Worm (Caenorhabditis elegans) whole organism, L3 larva: ENCODE results near the gene zip-2.

Experiments
- R02D3.7 ChIP-seq: fragments of 150-350 bp; optimal IDR thresholded peaks from 2 replicates; lab custom pipeline; 2014; ENCODE audit warnings: missing biosample characterization, missing genetic modification characterization
- ZK546.5 ChIP-seq: sonication (generic microtip); optimal IDR thresholded peaks from 2 replicates; lab custom pipeline; 2017; ENCODE audit warnings: missing biosample characterization, missing genetic modification characterization
- aly-2 ChIP-seq: fragments of 150-350 bp; optimal IDR thresholded peaks from 2 replicates; lab custom pipeline; 2014; ENCODE audit warnings: missing biosample characterization, missing genetic modification characterization
- ceh-16 ChIP-seq: sonication (generic microtip); optimal IDR thresholded peaks from 2 replicates; lab custom pipeline; 2017; ENCODE audit warnings: missing biosample characterization, missing genetic modification characterization
- ceh-82 ChIP-seq: fragments of 150-350 bp; optimal IDR thresholded peaks from 2 replicates; lab custom pipeline; 2014; ENCODE audit warnings: missing biosample characterization, missing genetic modification characterization
- ceh-9 ChIP-seq: sonication (generic microtip); optimal IDR thresholded peaks from 2 replicates; lab custom pipeline; 2018; ENCODE audit warnings: missing biosample characterization, missing genetic modification characterization
- daf-12 ChIP-seq: fragments of 150-350 bp; optimal IDR thresholded peaks from 2 replicates; lab custom pipeline; 2014; ENCODE audit warnings: missing biosample characterization, missing genetic modification reagents, missing genetic modification characterization
- egl-27 ChIP-seq: sonication (generic microtip); optimal IDR thresholded peaks from 4 replicates; lab custom pipeline; 2017; ENCODE audit warnings: missing biosample characterization, missing genetic modification reagents, missing genetic modification characterization
- egl-5 ChIP-seq: fragments of 150-350 bp; optimal IDR thresholded peaks from 2 replicates; lab custom pipeline; 2017; ENCODE audit warnings: missing biosample characterization, missing genetic modification reagents, missing genetic modification characterization, inconsistent platforms
- elt-1 ChIP-seq: fragments of 150-350 bp; optimal IDR thresholded peaks from 2 replicates; lab custom pipeline; 2014; ENCODE audit warnings: missing biosample characterization, missing genetic modification characterization
- elt-2 ChIP-seq: sonication (generic microtip); optimal IDR thresholded peaks from 2 replicates; lab custom pipeline; 2016; ENCODE audit warnings: missing genetic modification reagents, mild to moderate bottlenecking, missing genetic modification characterization, missing compliant biosample characterization
- elt-3 ChIP-seq, 3 experiments: fragments of 150-350 bp in 1 of 3; sonication (generic microtip) in 2 of 3; optimal IDR thresholded peaks; 2 replicates in 2 of 3; 4 replicates in 1 of 3; lab custom pipeline; 2014 to 2017; ENCODE audit warnings: missing biosample characterization in 3 of 3, missing genetic modification characterization in 3 of 3
- eor-1 ChIP-seq, 2 experiments: fragments of 150-350 bp; optimal IDR thresholded peaks; 2 replicates each; lab custom pipeline; 2014 to 2018; ENCODE audit warnings: missing biosample characterization in 2 of 2, missing genetic modification characterization in 2 of 2
- fkh-10 ChIP-seq: sonication (generic microtip); optimal IDR thresholded peaks from 2 replicates; lab custom pipeline; 2017; ENCODE audit warnings: missing biosample characterization, missing genetic modification reagents, missing genetic modification characterization
- fos-1 ChIP-seq: fragments of 150-350 bp; optimal IDR thresholded peaks from 2 replicates; lab custom pipeline; 2014; ENCODE audit warnings: missing biosample characterization, missing genetic modification characterization
- hmg-11 ChIP-seq: sonication (generic microtip); optimal IDR thresholded peaks from 2 replicates; lab custom pipeline; 2016; ENCODE audit warnings: missing genetic modification characterization, missing compliant biosample characterization
- lin-39 ChIP-seq: fragments of 150-350 bp; optimal IDR thresholded peaks from 2 replicates; lab custom pipeline; 2018; ENCODE audit warnings: missing biosample characterization, missing genetic modification reagents, missing genetic modification characterization
- lsy-12 ChIP-seq: sonication (generic microtip); optimal IDR thresholded peaks from 2 replicates; lab custom pipeline; 2016; ENCODE audit warnings: mild to moderate bottlenecking, missing genetic modification characterization, missing compliant biosample characterization
- mdl-1 ChIP-seq: fragments of 150-350 bp; optimal IDR thresholded peaks from 2 replicates; lab custom pipeline; 2014; ENCODE audit warnings: missing biosample characterization, missing genetic modification characterization
- nfya-1 ChIP-seq: sonication (generic microtip); optimal IDR thresholded peaks from 2 replicates; lab custom pipeline; 2017; ENCODE audit warnings: missing genetic modification characterization, mild to moderate bottlenecking, missing compliant biosample characterization, antibody characterized with exemption, moderate library complexity; ENCODE audit not compliant: insufficient read depth
- nhr-11 ChIP-seq: fragments of 150-350 bp; optimal IDR thresholded peaks from 2 replicates; lab custom pipeline; 2014; ENCODE audit warnings: missing biosample characterization, missing genetic modification characterization
- nhr-12 ChIP-seq: fragments of 150-350 bp; optimal IDR thresholded peaks from 2 replicates; lab custom pipeline; 2014; ENCODE audit warnings: missing biosample characterization, missing genetic modification characterization
- nhr-237 ChIP-seq: fragments of 150-350 bp; optimal IDR thresholded peaks from 2 replicates; lab custom pipeline; 2014; ENCODE audit warnings: missing biosample characterization, missing genetic modification characterization
- nhr-25 ChIP-seq: sonication (generic microtip); optimal IDR thresholded peaks from 2 replicates; lab custom pipeline; 2017; ENCODE audit warnings: missing biosample characterization, missing genetic modification characterization
- nhr-28 ChIP-seq: fragments of 150-350 bp; optimal IDR thresholded peaks from 2 replicates; lab custom pipeline; 2014; ENCODE audit warnings: missing biosample characterization, missing genetic modification characterization
- nhr-43 ChIP-seq: sonication (generic microtip); optimal IDR thresholded peaks from 2 replicates; lab custom pipeline; 2016; ENCODE audit warnings: mild to moderate bottlenecking, missing genetic modification characterization, missing compliant biosample characterization; ENCODE audit not compliant: poor library complexity, severe bottlenecking
- nhr-77 ChIP-seq: fragments of 150-350 bp; optimal IDR thresholded peaks from 2 replicates; lab custom pipeline; 2014; ENCODE audit warnings: missing biosample characterization, missing genetic modification characterization
- pha-4 ChIP-seq: fragments of 150-350 bp; optimal IDR thresholded peaks from 2 replicates; lab custom pipeline; 2014; ENCODE audit warnings: missing biosample characterization, missing genetic modification reagents, missing genetic modification characterization
- sea-2 ChIP-seq: fragments of 150-350 bp; sonication (generic microtip); optimal IDR thresholded peaks from 4 replicates; lab custom pipeline; 2014; ENCODE audit warnings: missing biosample characterization, missing genetic modification reagents, missing genetic modification characterization
- skn-1 ChIP-seq: fragments of 150-350 bp; optimal IDR thresholded peaks from 2 replicates; lab custom pipeline; 2014; ENCODE audit warnings: missing biosample characterization, missing genetic modification characterization
- zag-1 ChIP-seq: fragments of 150-350 bp; optimal IDR thresholded peaks from 2 replicates; lab custom pipeline; 2014; ENCODE audit warnings: missing biosample characterization, missing genetic modification characterization
- ztf-11 ChIP-seq: fragments of 150-350 bp; optimal IDR thresholded peaks from 2 replicates; lab custom pipeline; 2014; ENCODE audit warnings: missing biosample characterization, missing genetic modification characterization
- ztf-4 ChIP-seq: fragments of 150-350 bp; optimal IDR thresholded peaks from 2 replicates; lab custom pipeline; 2014; ENCODE audit warnings: missing biosample characterization, missing genetic modification characterization

Gene zip-2

ce11 chrIII:861819-862356, 29.1 kb downstream of the zip-2 start, which contains the start of gene arx-4:
arx-4 (plus strand) TSS chrIII:862306.
- TF ChIP-seq ZK546.5 (no peak), hmg-11 (peak; percentile 10), pha-4 (tag; lab: Kevin White, UChicago) (peak; percentile 88)

ce11 chrIII:868866-869265, 36.1 kb downstream of the zip-2 start:
- no peak for TF ChIP-seq nhr-11 (tag; lab: Kevin White, UChicago)
- no peak for TF ChIP-seq mdl-1 (tag; lab: Kevin White, UChicago)
- TF ChIP-seq R02D3.7 (tag; lab: Kevin White, UChicago) = no peak

DNA sequence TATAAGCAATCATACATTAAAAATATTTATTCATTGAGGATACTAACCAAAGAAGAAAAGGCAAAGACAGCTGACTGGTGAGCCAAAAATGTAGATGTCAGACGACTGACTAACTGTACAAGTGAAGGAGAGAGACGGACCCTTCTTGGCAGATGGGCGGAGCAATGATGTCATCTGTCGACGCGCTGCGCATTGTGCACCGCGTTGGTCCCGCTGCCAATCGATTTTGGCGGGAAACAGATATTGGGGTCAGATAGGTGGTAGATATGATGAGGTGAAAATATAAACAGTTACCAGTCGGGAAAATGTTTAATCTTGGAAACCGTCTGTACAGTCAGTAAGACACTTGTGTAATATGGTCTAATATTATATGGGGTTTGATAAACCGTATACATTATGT, 37.1 kb downstream of the zip-2 start, which contains the start of gene T24C4.2:
Gene T24C4.2, minus strand, starts transcription at position 101 of the 400 bp plus-strand sequence.
- TF ChIP-seq elt-1 (tag; lab: Kevin White, UChicago) (no peak), lin-39 (tag; lab: Kevin White, UChicago) (no peak), elt-3 (tag; optimal IDR thresholded peaks at IDR 0.05; lab: Kevin White, UChicago) (no peak), pha-4 (tag; lab: Kevin White, UChicago) (no peak), eor-1 (tag; optimal IDR thresholded peaks at IDR 0.05; lab: Kevin White, UChicago) (no peak), daf-12 (tag; lab: Kevin White, UChicago) (no peak), nhr-237 (no peak), elt-2 (no peak), nfya-1 (no peak), sea-2 (GFP tag; lab: Kevin White, UChicago) (no peak), zag-1 (tag; lab: Kevin White, UChicago) (no peak), egl-27 (tag; lab: Kevin White, UChicago) (no peak), ztf-4 (tag; lab: Kevin White, UChicago) (no peak)

DNA sequence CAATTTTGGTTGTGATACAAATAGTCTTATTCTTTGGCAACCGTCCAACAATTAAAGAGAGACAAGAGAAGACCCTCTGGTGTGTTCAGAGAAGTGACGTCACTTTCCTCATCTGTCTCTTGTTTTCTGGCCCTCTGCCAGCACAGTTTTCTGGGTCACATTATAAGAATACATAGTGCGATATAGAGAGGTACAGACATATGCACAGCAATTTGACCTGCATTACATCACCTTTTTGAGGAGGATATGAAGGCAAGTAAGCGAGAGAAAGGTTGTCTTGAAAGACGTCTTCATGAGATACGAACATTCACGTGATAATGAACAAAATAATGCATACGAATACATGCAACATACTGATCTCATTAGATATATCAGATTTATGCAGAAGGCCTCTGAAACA, 37.8 kb downstream of the zip-2 start:
- TF ChIP-seq sea-2 (GFP tag; lab: Kevin White, UChicago) (no peak), elt-2 (no peak), ceh-16 (tag; lab: Kevin White, UChicago) (no peak), fkh-10 (GFP tag; lab: Kevin White, UChicago) (no peak), nhr-43 (tag; lab: Kevin White, UChicago) (no peak), nhr-12 (no peak), nhr-28 (tag; lab: Kevin White, UChicago) (no peak), nhr-25 (no peak), elt-3 (tag; optimal IDR thresholded peaks at IDR 0.05; lab: Kevin White, UChicago) (no peak), ztf-4 (tag; lab: Kevin White, UChicago) (no peak), ceh-9 (tag; lab: Kevin White, UChicago) (no peak), ztf-11 (no peak), egl-27 (tag; lab: Kevin White, UChicago) (no peak), lin-39 (tag; lab: Kevin White, UChicago) (no peak), fos-1 (tag; lab: Kevin White, UChicago) (no peak), mdl-1 (tag; lab: Kevin White, UChicago) (no peak), pha-4 (tag; lab: Kevin White, UChicago) (no peak), hmg-11 (no peak), egl-5 (tag; lab: Kevin White, UChicago) (no peak), aly-2 (tag; lab: Kevin White, UChicago) (no peak)
- TF ChIP-seq, all 47 proteins: peak for 0

ce11 chrIII:872373-872772, 39.6 kb downstream of the zip-2 start, which contains the start of the genes T24C4.3 and clc-20:
T24C4.3 (minus strand) TSS chrIII:872473.
clc-20 (plus strand) TSS chrIII:872583.
- TF ChIP-seq skn-1 (tag; lab: Kevin White, UChicago) = no peak
- no peak for TF ChIP-seq elt-3 (tag; optimal IDR thresholded peaks at IDR 0.05; lab: Kevin White, UChicago)
- no peak for TF ChIP-seq ceh-82
- TF ChIP-seq mdl-1 (tag; lab: Kevin White, UChicago) = no peak
- TF ChIP-seq fkh-10 (GFP tag; lab: Kevin White, UChicago) = no peak
- TF ChIP-seq nhr-77 (tag; lab: Kevin White, UChicago) = no peak
- TF ChIP-seq lsy-12 (tag; lab: Kevin White, UChicago) = no peak
- TF ChIP-seq nhr-237 = no peak
- TF ChIP-seq nhr-43 (tag; lab: Kevin White, UChicago) = no peak
